Fruit fly (Drosophila melanogaster) whole organism, pupa: ENCODE data around the gene CG12746.

Experiments used
- CG10348 ChIP-seq: fragments of 200-800 bp; sonication (Bioruptor generic); IDR thresholded peaks from 2 replicates; pipeline ENCODE4 v1.3.6; 2022; ENCODE audit warnings: missing biosample characterization, missing genetic modification characterization
- CG12605 ChIP-seq: fragments of 200-800 bp; sonication (Bioruptor generic); IDR thresholded peaks from 2 replicates; pipeline ENCODE4 v1.3.6; 2022; ENCODE audit warnings: missing biosample characterization, missing genetic modification characterization
- CG13204 ChIP-seq: fragments of 200-800 bp; sonication (Bioruptor generic); optimal IDR thresholded peaks from 2 replicates; lab custom pipeline; 2018; ENCODE audit warnings: missing biosample characterization, mild to moderate bottlenecking, missing genetic modification characterization, moderate library complexity
- CG14655 ChIP-seq: fragments of 200-800 bp; sonication (Bioruptor generic); optimal IDR thresholded peaks from 3 replicates; lab custom pipeline; 2017; ENCODE audit warnings: mild to moderate bottlenecking, missing biosample characterization, missing genetic modification reagents, missing genetic modification characterization
- CG15710 ChIP-seq: fragments of 200-800 bp; sonication (Bioruptor generic); optimal IDR thresholded peaks from 2 replicates; lab custom pipeline; 2018; ENCODE audit warnings: missing biosample characterization, mild to moderate bottlenecking, missing genetic modification characterization, moderate library complexity
- CG17806 ChIP-seq: fragments of 200-800 bp; sonication (Bioruptor generic); optimal IDR thresholded peaks from 2 replicates; lab custom pipeline; 2018; ENCODE audit warnings: missing biosample characterization, mild to moderate bottlenecking, missing genetic modification characterization, moderate library complexity
- CG32121 ChIP-seq: fragments of 200-800 bp; sonication (Bioruptor generic); IDR thresholded peaks from 2 replicates; pipeline ENCODE4 v1.3.6; 2022; ENCODE audit warnings: missing biosample characterization, missing genetic modification characterization
- CG34367 ChIP-seq: fragments of 200-800 bp; sonication (Bioruptor generic); optimal IDR thresholded peaks from 2 replicates; lab custom pipeline; 2018; ENCODE audit warnings: missing biosample characterization, mild to moderate bottlenecking, missing genetic modification characterization
- CG4496 ChIP-seq: fragments of 200-800 bp; sonication (Bioruptor generic); IDR thresholded peaks from 3 replicates; pipeline ENCODE4 v1.3.6; 2022; ENCODE audit warnings: missing biosample characterization, missing genetic modification characterization
- CG8159 ChIP-seq: fragments of 200-800 bp; sonication (Bioruptor generic); optimal IDR thresholded peaks from 3 replicates; lab custom pipeline; 2018; ENCODE audit warnings: missing biosample characterization, mild to moderate bottlenecking, missing genetic modification characterization, moderate library complexity
- CG8301 ChIP-seq: fragments of 200-800 bp; sonication (Bioruptor generic); optimal IDR thresholded peaks from 2 replicates; lab custom pipeline; 2018; ENCODE audit warnings: missing biosample characterization, mild to moderate bottlenecking, missing genetic modification characterization
- CG9948 ChIP-seq: fragments of 200-800 bp; sonication (Bioruptor generic); optimal IDR thresholded peaks from 2 replicates; lab custom pipeline; 2018; ENCODE audit warnings: missing biosample characterization, mild to moderate bottlenecking, missing genetic modification characterization, moderate library complexity
- D1 ChIP-seq: fragments of 200-800 bp; sonication (Bioruptor generic); optimal IDR thresholded peaks from 2 replicates; lab custom pipeline; 2018; ENCODE audit warnings: missing biosample characterization, mild to moderate bottlenecking, missing genetic modification characterization, moderate library complexity
- EcR ChIP-seq: fragments of 200-800 bp; sonication (Bioruptor generic); optimal IDR thresholded peaks from 3 replicates; lab custom pipeline; 2019; ENCODE audit warnings: missing biosample characterization, missing genetic modification characterization, mild to moderate bottlenecking, moderate library complexity, missing genetic modification reagents
- Ets98B ChIP-seq: fragments of 200-800 bp; sonication (Bioruptor generic); IDR thresholded peaks from 2 replicates; pipeline ENCODE4 v1.3.6; 2022; ENCODE audit warnings: missing biosample characterization, missing genetic modification characterization
- Pif1A ChIP-seq: fragments of 200-800 bp; sonication (Bioruptor generic); optimal IDR thresholded peaks from 3 replicates; lab custom pipeline; 2016; ENCODE audit warnings: missing biosample characterization, missing genetic modification characterization
- Pif1B ChIP-seq: fragments of 200-800 bp; sonication (Bioruptor generic); optimal IDR thresholded peaks from 3 replicates; lab custom pipeline; 2016; ENCODE audit warnings: missing biosample characterization, missing genetic modification characterization
- Snoo ChIP-seq: fragments of 200-800 bp; sonication (Bioruptor generic); optimal IDR thresholded peaks from 3 replicates; lab custom pipeline; 2017; ENCODE audit warnings: missing biosample characterization, mild to moderate bottlenecking, missing genetic modification characterization, inconsistent platforms
- fd96Ca ChIP-seq: fragments of 200-800 bp; sonication (Bioruptor generic); IDR thresholded peaks from 3 replicates; pipeline ENCODE4 v1.3.6; 2022; ENCODE audit warnings: missing biosample characterization, missing genetic modification characterization
- gl ChIP-seq: fragments of 200-800 bp; sonication (Bioruptor generic); optimal IDR thresholded peaks from 2 replicates; lab custom pipeline; 2018; ENCODE audit warnings: missing biosample characterization, mild to moderate bottlenecking, missing genetic modification characterization
- rn ChIP-seq: fragments of 200-800 bp; sonication (Bioruptor generic); IDR thresholded peaks from 2 replicates; pipeline ENCODE4 v1.3.6; 2022; ENCODE audit warnings: missing biosample characterization, missing genetic modification characterization

The CG12746 gene

dm6 chr3R:5551068-5551467, 13.6 kb upstream of the CG12746 start, which contains the start of gene mia:
Gene mia, minus strand, starts transcription at chr3R:5551168.
- no peak for TF ChIP-seq CG8159 (tag; lab: Kevin White, UChicago)
- no peak for TF ChIP-seq CG9948 (tag; lab: Kevin White, UChicago)
- no peak for TF ChIP-seq CG32121 (GFP tag; lab: Robert Waterston, UW)
- no peak for TF ChIP-seq gl
- TF ChIP-seq CG34367 (tag; lab: Kevin White, UChicago), result no peak
- no peak for TF ChIP-seq CG15710
- no peak for TF ChIP-seq CG4496 (GFP tag; lab: Robert Waterston, UW)
- no peak for TF ChIP-seq fd96Ca (GFP tag; lab: Robert Waterston, UW)
- TF ChIP-seq CG17806 (tag; lab: Kevin White, UChicago), result no peak
- TF ChIP-seq Snoo (tag; lab: Kevin White, UChicago), result no peak
- no peak for TF ChIP-seq rn (GFP tag; lab: Robert Waterston, UW)
- no peak for TF ChIP-seq EcR (GFP tag; lab: Kevin White, UChicago)
- no peak for TF ChIP-seq Pif1A (GFP tag; lab: Kevin White, UChicago)
- TF ChIP-seq Pif1B (GFP tag; lab: Kevin White, UChicago), result no peak
- no peak for TF ChIP-seq CG12605 (GFP tag; lab: Robert Waterston, UW)
- no peak for TF ChIP-seq CG8301 (tag; lab: Kevin White, UChicago)

DNA sequence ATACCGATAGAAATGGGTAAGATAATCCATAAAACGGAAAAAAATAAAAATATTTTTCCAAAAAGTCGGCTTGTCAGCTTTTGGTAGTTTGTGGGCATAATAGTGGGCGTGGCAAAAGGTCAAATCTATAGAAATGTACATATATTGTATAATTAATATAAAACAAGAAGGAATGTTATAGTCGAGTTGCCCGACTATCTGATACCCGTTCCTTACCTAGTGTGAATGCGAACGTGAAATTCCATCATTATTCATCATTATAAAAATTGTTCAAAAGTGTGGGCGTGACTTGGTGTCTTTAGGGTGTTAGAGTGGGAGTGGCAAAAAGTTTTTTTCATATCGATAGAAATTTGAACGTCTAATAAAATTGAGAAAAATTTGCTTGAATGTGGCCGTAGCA, 13.1 kb upstream of the CG12746 start:
- no peak for TF ChIP-seq CG8159 (tag; lab: Kevin White, UChicago)
- no peak for TF ChIP-seq CG9948 (tag; lab: Kevin White, UChicago)
- no peak for TF ChIP-seq CG4496 (GFP tag; lab: Robert Waterston, UW)
- no peak for TF ChIP-seq D1 (tag; lab: Kevin White, UChicago)
- TF ChIP-seq CG10348 (GFP tag; lab: Robert Waterston, UW), result no peak
- TF ChIP-seq CG34367 (tag; lab: Kevin White, UChicago), result no peak
- no peak for TF ChIP-seq fd96Ca (GFP tag; lab: Robert Waterston, UW)
- no peak for TF ChIP-seq CG12605 (GFP tag; lab: Robert Waterston, UW)
- TF ChIP-seq CG13204 (GFP tag; lab: Kevin White, UChicago), result no peak
- TF ChIP-seq Snoo (tag; lab: Kevin White, UChicago), result no peak
- no peak for TF ChIP-seq Pif1B (GFP tag; lab: Kevin White, UChicago)
- TF ChIP-seq CG32121 (GFP tag; lab: Robert Waterston, UW), result no peak
- TF ChIP-seq Pif1A (GFP tag; lab: Kevin White, UChicago), result no peak
- no peak for TF ChIP-seq CG17806 (tag; lab: Kevin White, UChicago)
- TF ChIP-seq gl, result no peak

DNA sequence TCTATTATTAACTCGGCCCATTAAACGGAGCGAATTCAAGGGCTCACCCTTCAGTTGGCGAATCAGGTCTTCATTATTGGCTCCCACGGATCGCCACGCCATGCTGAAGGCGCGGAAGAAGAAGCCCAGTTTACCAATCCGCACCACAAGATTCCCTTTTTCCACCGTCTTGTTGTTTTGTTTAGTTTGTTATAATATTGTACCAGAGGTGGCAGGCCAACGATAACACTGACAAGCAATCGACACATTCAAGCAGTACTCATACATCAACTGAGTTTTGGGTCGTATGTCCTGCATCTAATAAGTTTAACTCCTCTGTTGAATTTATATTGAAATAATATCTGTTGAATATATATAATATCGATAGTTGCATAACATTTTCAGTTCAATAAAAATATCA, 10.6 kb upstream of the CG12746 start, which contains the start of gene Pcmt:
Gene Pcmt (minus strand): TSS at position 235 of the 400 bp plus-strand sequence.
- no peak for TF ChIP-seq EcR (GFP tag; lab: Kevin White, UChicago)
- no peak for TF ChIP-seq CG14655
- TF ChIP-seq CG4496 (GFP tag; lab: Robert Waterston, UW), result no peak
- no peak for TF ChIP-seq rn (GFP tag; lab: Robert Waterston, UW)
- no peak for TF ChIP-seq CG8301 (tag; lab: Kevin White, UChicago)

- TF ChIP-seq Pif1A (GFP tag; lab: Kevin White, UChicago), result no peak
- no peak for TF ChIP-seq CG8301 (tag; lab: Kevin White, UChicago)
- no peak for TF ChIP-seq Snoo (tag; lab: Kevin White, UChicago)
- no peak for TF ChIP-seq CG32121 (GFP tag; lab: Robert Waterston, UW)
- 0 out of 3 replicates have a peak, but pooled peaks have one; percentile 21 for TF ChIP-seq CG4496 (GFP tag; lab: Robert Waterston, UW)
Measured at dm6 chr3R:5554852-5555251, 9.8 kb upstream of the CG12746 start, which contains the start of gene Snm1. Gene Snm1, plus strand, starts transcription at chr3R:5555084.

DNA sequence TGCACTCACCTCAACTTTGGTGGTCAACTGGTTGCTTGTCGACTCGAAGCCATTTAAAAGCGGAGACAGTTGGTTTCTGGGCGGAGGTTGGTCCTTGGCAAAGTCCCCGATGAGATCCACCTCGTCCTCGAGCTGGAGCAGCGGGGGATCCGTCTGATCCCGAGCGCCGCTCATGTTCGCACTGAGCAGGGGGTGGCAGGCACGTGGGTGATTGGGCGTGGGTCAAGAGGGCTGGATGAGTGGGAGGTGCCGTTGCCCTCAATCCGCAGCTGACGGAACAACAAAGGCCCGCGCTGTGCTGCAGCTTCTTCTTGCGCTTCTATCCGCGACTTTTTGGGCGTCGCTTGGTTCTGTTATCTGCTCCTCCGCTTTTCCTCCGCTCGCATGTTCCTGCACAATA, 1.7 kb upstream of the CG12746 start:
- TF ChIP-seq CG12605 (GFP tag; lab: Robert Waterston, UW), result no peak
- TF ChIP-seq, all 21 proteins: peak for 0

DNA sequence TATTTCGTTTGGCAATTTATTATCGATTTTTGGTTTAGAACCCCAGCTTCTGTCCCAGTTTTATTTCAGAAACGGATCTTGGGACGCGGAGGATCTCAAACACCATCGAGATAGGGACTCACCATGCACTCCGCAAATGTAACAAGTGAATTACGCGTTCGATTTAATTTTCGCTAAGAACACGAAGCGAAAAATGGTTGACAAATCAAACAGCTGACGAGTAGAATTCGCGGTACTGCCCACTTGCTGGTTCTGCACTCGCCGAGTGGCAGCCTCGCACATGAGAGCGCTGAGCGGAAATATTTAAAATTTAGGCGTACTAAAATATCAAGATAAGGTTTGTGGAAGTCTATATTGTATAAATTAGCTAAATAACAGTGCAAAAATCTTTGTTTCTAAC, 1.2 kb upstream of the CG12746 start, which contains the start of gene Pi4KIIalpha:
Gene Pi4KIIalpha (minus strand): TSS at position 233 of the 400 bp plus-strand sequence.
- TF ChIP-seq CG13204 (GFP tag; lab: Kevin White, UChicago) (no peak), Ets98B (GFP tag; lab: Robert Waterston, UW) (no peak), Snoo (tag; lab: Kevin White, UChicago) (no peak), D1 (tag; lab: Kevin White, UChicago) (no peak), Pif1A (GFP tag; lab: Kevin White, UChicago) (no peak), CG14655 (no peak), CG12605 (GFP tag; lab: Robert Waterston, UW) (no peak), CG8159 (tag; lab: Kevin White, UChicago) (no peak), EcR (GFP tag; lab: Kevin White, UChicago) (no peak), CG10348 (GFP tag; lab: Robert Waterston, UW) (no peak), CG32121 (GFP tag; lab: Robert Waterston, UW) (no peak), fd96Ca (GFP tag; lab: Robert Waterston, UW) (no peak), CG17806 (tag; lab: Kevin White, UChicago) (no peak)

- TF ChIP-seq CG4496 (GFP tag; lab: Robert Waterston, UW), result peak; percentile 94
- no peak for TF ChIP-seq CG8301 (tag; lab: Kevin White, UChicago)
- peak; percentile 90 for TF ChIP-seq fd96Ca (GFP tag; lab: Robert Waterston, UW)
- no peak for TF ChIP-seq CG14655
- peak; percentile 91 for TF ChIP-seq Ets98B (GFP tag; lab: Robert Waterston, UW)
- no peak for TF ChIP-seq gl
- TF ChIP-seq CG32121 (GFP tag; lab: Robert Waterston, UW), result peak; percentile 87
- TF ChIP-seq rn (GFP tag; lab: Robert Waterston, UW), result peak; percentile 73
- TF ChIP-seq CG8159 (tag; lab: Kevin White, UChicago), result no peak
- TF ChIP-seq CG12605 (GFP tag; lab: Robert Waterston, UW), result peak; percentile 72
- peak; percentile 45 for TF ChIP-seq CG17806 (tag; lab: Kevin White, UChicago)
- peak; percentile 5 for TF ChIP-seq Snoo (tag; lab: Kevin White, UChicago)
- TF ChIP-seq, all 21 proteins: peak for 8
Measured at dm6 chr3R:5565623-5566022, 958 bp downstream of the CG12746 start.
